Worm (Caenorhabditis elegans) whole organism, L2 larva: ENCODE results near the gene gtl-2.
"Not testable (repeated sequence)": the region's sequence is repeated elsewhere in the genome, so short reads cannot be mapped to it uniquely, and the experiment has no call there.

Experiments
- ZK546.5 ChIP-seq: sonication (generic microtip); optimal IDR thresholded peaks from 2 replicates; lab custom pipeline; 2017; ENCODE audit warnings: missing biosample characterization, missing genetic modification characterization
- unc-62 ChIP-seq: fragments of 150-350 bp; optimal IDR thresholded peaks from 2 replicates; lab custom pipeline; 2014; ENCODE audit warnings: missing biosample characterization, missing genetic modification reagents, missing genetic modification characterization

- not testable (repeated sequence) for TF ChIP-seq unc-62 (GFP tag; lab: Kevin White, UChicago); ZK546.5 (tag; lab: Kevin White, UChicago)
Observed at ce11 chrIV:11263101-11263500, 10.2 kb upstream of the gtl-2 start, which contains the start of gene col-126.
